Worm (Caenorhabditis elegans): ENCODE results near the gene memi-2.
A peak's percentile ranks its signal among the peaks of the same experiment; 100 is the strongest.
"Not testable (repeated sequence)": the region's sequence is repeated elsewhere in the genome, so short reads cannot be mapped to it uniquely, and the experiment has no call there.

The memi-2 gene

DNA sequence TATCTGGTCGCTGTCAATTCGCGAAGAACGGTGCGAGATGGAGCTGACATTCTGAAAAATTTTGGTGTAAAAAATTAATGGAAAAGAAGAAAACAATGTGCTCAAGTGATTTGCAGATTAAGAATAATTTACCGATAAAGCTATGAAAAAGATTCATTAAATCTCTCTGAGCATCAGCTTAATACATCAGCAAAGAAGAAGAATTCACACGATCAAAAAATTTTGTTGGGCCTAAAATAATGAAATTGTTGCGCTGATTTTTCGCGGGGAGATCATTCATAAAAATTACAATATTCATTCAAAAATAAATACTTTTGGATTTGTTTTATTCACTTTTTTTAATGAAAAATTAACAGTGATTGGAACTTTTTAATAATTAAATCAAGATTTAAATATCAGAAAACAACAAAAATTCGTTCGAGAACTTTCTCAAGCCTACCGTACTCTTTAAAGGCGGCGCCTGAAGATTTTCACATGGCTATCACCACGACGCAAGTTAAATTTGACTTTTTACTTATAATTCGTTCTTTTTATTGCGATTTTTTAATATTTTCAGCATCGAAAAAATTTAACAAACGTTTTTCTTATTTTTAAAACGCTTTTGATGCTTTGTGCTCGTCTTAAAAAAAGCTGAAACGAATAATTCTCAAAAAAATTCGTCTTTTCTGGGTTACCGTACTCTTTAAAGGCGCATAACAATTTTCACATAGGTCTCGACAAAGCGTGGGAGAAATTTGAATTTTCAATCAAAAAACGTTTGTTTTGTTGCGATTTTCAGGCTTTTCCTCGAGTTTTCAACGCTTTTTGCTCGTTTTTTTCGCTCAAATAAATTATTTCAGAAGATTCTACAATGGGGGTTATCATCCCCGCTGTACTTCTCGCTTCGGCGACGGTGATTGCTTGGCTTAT, at the start of gene memi-2, which contains the start of gene cyp-31A5:
TSS of gene memi-2 (minus strand) at position 51 of the 909 bp plus-strand sequence.
TSS of gene cyp-31A5 (plus strand) at position 834 of the 909 bp plus-strand sequence.
- TF ChIP-seq F33H1.4 (GFP tag; IDR thresholded peaks at IDR 0.05) (peak; percentile 59), snpc-4 (GFP tag; optimal IDR thresholded peaks at IDR 0.05) (no peak), snpc-4 (tag; optimal IDR thresholded peaks at IDR 0.05) (peak in 1 of 4 experiments; percentile 36), Y56A3A.18 (GFP tag; IDR thresholded peaks at IDR 0.05) (no peak), hsf-1 (GFP tag; IDR thresholded peaks at IDR 0.05) (peak; percentile 89), snpc-1.3 (tag; optimal IDR thresholded peaks at IDR 0.05; ENCODE audit: insufficient read depth) (peak; percentile 17), madf-6 (GFP tag; IDR thresholded peaks at IDR 0.05) (peak; percentile 66), aptf-3 (GFP tag; IDR thresholded peaks at IDR 0.05) (no peak), efl-1 (GFP tag; optimal IDR thresholded peaks at IDR 0.05) (peak; percentile 64), ceh-91 (GFP tag; IDR thresholded peaks at IDR 0.05) (0 out of 2 replicates have a peak, but pooled peaks have one; percentile 32), chd-7 (tag; optimal IDR thresholded peaks at IDR 0.05) (no peak), lsl-1 (GFP tag; optimal IDR thresholded peaks at IDR 0.05) (peak; percentile 81)

ce11 chrIV:13445275-13445674, 45.0 kb upstream of the memi-2 start, which contains the start of gene mam-3:
TSS of gene mam-3 (minus strand) at chrIV:13445375.
- TF ChIP-seq snpc-4 (GFP tag; optimal IDR thresholded peaks at IDR 0.05) = no peak
- peak in 1 of 4 experiments; percentile 10 for TF ChIP-seq snpc-4 (tag; optimal IDR thresholded peaks at IDR 0.05)
- TF ChIP-seq fkh-3 (tag; optimal IDR thresholded peaks at IDR 0.05) = no peak

ce11 chrIV:13443543-13443942, 43.2 kb upstream of the memi-2 start:
- TF ChIP-seq rpc-1 (optimal IDR thresholded peaks at IDR 0.05) = peak; percentile 6
- TF ChIP-seq rpc-1 (tag; optimal IDR thresholded peaks at IDR 0.05) = peak; percentile 59
- not testable (repeated sequence) for TF ChIP-seq snpc-4 (GFP tag; optimal IDR thresholded peaks at IDR 0.05)
- peak in 1 of 4 experiments; percentile 72 for TF ChIP-seq snpc-4 (tag; optimal IDR thresholded peaks at IDR 0.05)
- TF ChIP-seq hmg-1.2 (GFP tag; IDR thresholded peaks at IDR 0.05) = peak; percentile 28

- not testable (repeated sequence) for TF ChIP-seq snpc-4 (GFP tag; optimal IDR thresholded peaks at IDR 0.05); rpc-1 (optimal IDR thresholded peaks at IDR 0.05)
- TF ChIP-seq snpc-4 (tag; optimal IDR thresholded peaks at IDR 0.05) = peak in 1 of 4 experiments; percentile 61
- peak; percentile 51 for TF ChIP-seq rpc-1 (tag; optimal IDR thresholded peaks at IDR 0.05)
These were observed 40.2 kb upstream of the memi-2 start for ce11 chrIV:13440547-13440946.

ce11 chrIV:13433904-13434303, 33.6 kb upstream of the memi-2 start, which contains the start of gene K09B11.5:
TSS of gene K09B11.5 (minus strand) at chrIV:13434004.
- TF ChIP-seq madf-8 (GFP tag; conservative IDR thresholded peaks at IDR 0.05); C17E4.6 (GFP tag; IDR thresholded peaks at IDR 0.05); snpc-3.4 (tag; optimal IDR thresholded peaks at IDR 0.05): not testable (repeated sequence)

- peak; percentile 87 for TF ChIP-seq attf-6 (GFP tag; IDR thresholded peaks at IDR 0.05)
- peak; percentile 82 for TF ChIP-seq mcd-1 (GFP tag; IDR thresholded peaks at IDR 0.05)
- TF ChIP-seq ceh-100 (GFP tag; IDR thresholded peaks at IDR 0.05) = peak; percentile 43; the same call in 1 of the 2 replicates
- peak; percentile 50; the same call in 1 of the 2 replicates for TF ChIP-seq Y95B8A.8 (GFP tag; IDR thresholded peaks at IDR 0.05)
- peak; percentile 67; the same call in 1 of the 2 replicates for TF ChIP-seq ekl-4 (GFP tag; IDR thresholded peaks at IDR 0.05)
- peak; percentile 48; the same call in 1 of the 2 replicates for TF ChIP-seq D2030.7 (GFP tag; IDR thresholded peaks at IDR 0.05)
- TF ChIP-seq rcor-1 (GFP tag; IDR thresholded peaks at IDR 0.05) = peak; percentile 80
- peak; percentile 72 for TF ChIP-seq tbp1 (GFP tag; optimal IDR thresholded peaks at IDR 0.05)
- 0 out of 2 replicates have a peak, but pooled peaks have one; percentile 40 for TF ChIP-seq egl-44 (GFP tag; IDR thresholded peaks at IDR 0.05)
- peak; percentile 33 for TF ChIP-seq hmg-1.2 (GFP tag; IDR thresholded peaks at IDR 0.05)
- peak; percentile 19; the same call in 1 of the 2 replicates for TF ChIP-seq madf-8 (GFP tag; conservative IDR thresholded peaks at IDR 0.05)
- TF ChIP-seq lin-26 (GFP tag; IDR thresholded peaks at IDR 0.05) = peak; percentile 100
- peak; percentile 54 for TF ChIP-seq F33H1.4 (GFP tag; IDR thresholded peaks at IDR 0.05)
- TF ChIP-seq hsf-1 (GFP tag; IDR thresholded peaks at IDR 0.05) = peak; percentile 40; the same call in 1 of the 2 replicates
- TF ChIP-seq C17E4.6 (GFP tag; IDR thresholded peaks at IDR 0.05) = 0 out of 2 replicates have a peak, but pooled peaks have one; percentile 7
- TF ChIP-seq Y53G8AR.9 (GFP tag; conservative IDR thresholded peaks at IDR 0.05) = peak; percentile 44; the same call in 1 of the 2 replicates
- TF ChIP-seq nfyb-1 (GFP tag; IDR thresholded peaks at IDR 0.05) = peak; percentile 77
- peak; percentile 31; the same call in 1 of the 2 replicates for TF ChIP-seq Y79H2A.3 (GFP tag; conservative IDR thresholded peaks at IDR 0.05)
- TF ChIP-seq rpc-1 (optimal IDR thresholded peaks at IDR 0.05) = not testable (repeated sequence)
- TF ChIP-seq rpc-1 (tag; optimal IDR thresholded peaks at IDR 0.05) = peak; percentile 1
- TF ChIP-seq aptf-3 (GFP tag; IDR thresholded peaks at IDR 0.05) = 0 out of 2 replicates have a peak, but pooled peaks have one; percentile 56
- TF ChIP-seq egrh-3 (GFP tag; IDR thresholded peaks at IDR 0.05) = peak; percentile 87; the same call in 1 of the 2 replicates
These were observed 29.8 kb upstream of the memi-2 start for ce11 chrIV:13430137-13430536.

Measured in whole organism, young adult.